Worm (Caenorhabditis elegans) whole organism, L1 larva: Measurements from ENCODE around the gene nrsn-1.
A peak's percentile ranks its signal among the peaks of the same experiment; 100 is the strongest.

Source experiments
- C34B4.2 ChIP-seq: sonication (generic microtip); optimal IDR thresholded peaks from 2 replicates; lab custom pipeline; 2017; ENCODE audit warnings: mild to moderate bottlenecking, missing genetic modification characterization, missing compliant biosample characterization
- Y116A8C.19 ChIP-seq: sonication (generic microtip); optimal IDR thresholded peaks from 2 replicates; lab custom pipeline; 2016; ENCODE audit warnings: missing compliant biosample characterization, missing genetic modification characterization, borderline replicate concordance
- aha-1 ChIP-seq: fragments of 150-350 bp; optimal IDR thresholded peaks from 2 replicates; lab custom pipeline; 2014; ENCODE audit warnings: missing biosample characterization, missing genetic modification characterization
- ama-1 ChIP-seq: fragments of 150-350 bp; optimal IDR thresholded peaks from 2 replicates; lab custom pipeline; 2014
- blmp-1 ChIP-seq: fragments of 150-350 bp; optimal IDR thresholded peaks from 2 replicates; lab custom pipeline; 2014; ENCODE audit warnings: missing biosample characterization, missing genetic modification characterization
- ceh-63 ChIP-seq: fragments of 200-800 bp; sonication (Bioruptor generic); optimal IDR thresholded peaks from 2 replicates; lab custom pipeline; 2018; ENCODE audit warnings: mild to moderate bottlenecking, missing genetic modification characterization, missing compliant biosample characterization
- ceh-90 ChIP-seq: sonication (generic microtip); optimal IDR thresholded peaks from 2 replicates; lab custom pipeline; 2016; ENCODE audit warnings: missing genetic modification characterization, missing compliant biosample characterization
- ces-1 ChIP-seq: fragments of 150-350 bp; optimal IDR thresholded peaks from 2 replicates; lab custom pipeline; 2014; ENCODE audit warnings: missing biosample characterization, missing genetic modification reagents, missing genetic modification characterization
- efl-1 ChIP-seq, 4 experiments: fragments of 150-350 bp; optimal IDR thresholded peaks in 3 of 4; peaks in 1 of 4; 1 replicate in 1 of 4; 2 replicates in 3 of 4; lab custom pipeline; 2014; ENCODE audit warnings: missing biosample characterization in 2 of 4, missing genetic modification characterization in 2 of 4, missing genetic modification reagents in 2 of 4
- egl-27 ChIP-seq, 2 experiments: fragments of 150-350 bp in 1 of 2; sonication (generic microtip); optimal IDR thresholded peaks; 3 replicates each; lab custom pipeline; 2017 to 2018; ENCODE audit warnings: missing biosample characterization in 2 of 2, missing genetic modification characterization in 2 of 2, missing genetic modification reagents in 2 of 2
- grh-1 ChIP-seq: fragments of 200-800 bp; sonication (Bioruptor generic); IDR thresholded peaks from 2 replicates; pipeline ENCODE4 v1.3.6; 2022; ENCODE audit warnings: missing genetic modification reagents, missing genetic modification characterization, missing compliant biosample characterization
- hlh-17 ChIP-seq: fragments of 200-800 bp; sonication (Bioruptor generic); optimal IDR thresholded peaks from 2 replicates; lab custom pipeline; 2018; ENCODE audit warnings: missing genetic modification characterization, mild to moderate bottlenecking, missing compliant biosample characterization, moderate library complexity, borderline replicate concordance
- isw-1 ChIP-seq: fragments of 200-800 bp; sonication (Bioruptor generic); IDR thresholded peaks from 2 replicates; pipeline ENCODE4 v1.3.6; 2022; ENCODE audit warnings: missing genetic modification characterization, missing compliant biosample characterization
- lin-13 ChIP-seq: fragments of 150-350 bp; optimal IDR thresholded peaks from 2 replicates; lab custom pipeline; 2014; ENCODE audit warnings: missing biosample characterization, missing genetic modification reagents, missing genetic modification characterization
- lin-14 ChIP-seq: fragments of 200-800 bp; sonication (Bioruptor generic); optimal IDR thresholded peaks from 2 replicates; lab custom pipeline; 2018; ENCODE audit warnings: mild to moderate bottlenecking, missing genetic modification characterization, moderate library complexity, missing compliant biosample characterization
- lin-35 ChIP-seq, 2 experiments: fragments of 150-350 bp; optimal IDR thresholded peaks; 2 replicates each; lab custom pipeline; 2014; ENCODE audit warnings: missing biosample characterization in 2 of 2, missing genetic modification characterization in 2 of 2, missing genetic modification reagents in 2 of 2
- lin-39 ChIP-seq: fragments of 150-350 bp; optimal IDR thresholded peaks from 2 replicates; lab custom pipeline; 2014; ENCODE audit warnings: missing biosample characterization, missing genetic modification reagents, missing genetic modification characterization
- lsy-2 ChIP-seq, 2 experiments: fragments of 150-350 bp; optimal IDR thresholded peaks; 2 replicates each; lab custom pipeline; 2014; ENCODE audit warnings: missing biosample characterization in 2 of 2, missing genetic modification characterization in 2 of 2
- mab-9 ChIP-seq: fragments of 200-800 bp; sonication (Bioruptor generic); IDR thresholded peaks from 2 replicates; pipeline ENCODE4 v1.3.6; 2022; ENCODE audit warnings: missing genetic modification reagents, missing genetic modification characterization, missing compliant biosample characterization
- mdl-1 ChIP-seq, 2 experiments: fragments of 150-350 bp; optimal IDR thresholded peaks; 2 replicates each; lab custom pipeline; 2014 to 2017; ENCODE audit warnings: missing biosample characterization in 2 of 2, missing genetic modification characterization in 2 of 2, inconsistent platforms in 1 of 2
- mef-2 ChIP-seq: fragments of 150-350 bp; optimal IDR thresholded peaks from 2 replicates; lab custom pipeline; 2014; ENCODE audit warnings: missing biosample characterization, missing genetic modification characterization
- nhr-12 ChIP-seq: sonication (generic microtip); optimal IDR thresholded peaks from 2 replicates; lab custom pipeline; 2017; ENCODE audit warnings: missing biosample characterization, missing genetic modification characterization
- nhr-19 ChIP-seq: fragments of 200-800 bp; sonication (Bioruptor generic); conservative IDR thresholded peaks from 2 replicates; pipeline ENCODE4 v1.3.6; 2022; ENCODE audit warnings: missing genetic modification characterization, missing compliant biosample characterization
- nhr-71 ChIP-seq: sonication (generic microtip); optimal IDR thresholded peaks from 2 replicates; lab custom pipeline; 2016; ENCODE audit warnings: mild to moderate bottlenecking, missing genetic modification characterization, moderate library complexity, missing compliant biosample characterization
- nhr-77 ChIP-seq: fragments of 150-350 bp; optimal IDR thresholded peaks from 2 replicates; lab custom pipeline; 2014; ENCODE audit warnings: missing biosample characterization, missing genetic modification characterization
- nhr-85 ChIP-seq: sonication (generic microtip); peaks from one replicate; lab custom pipeline; 2016; ENCODE audit warnings: missing genetic modification characterization, inconsistent platforms, missing compliant biosample characterization
- pqm-1 ChIP-seq: sonication (generic microtip); optimal IDR thresholded peaks from 3 replicates; lab custom pipeline; 2017; ENCODE audit warnings: missing biosample characterization, missing genetic modification characterization
- rnt-1 ChIP-seq: sonication (generic microtip); optimal IDR thresholded peaks from 2 replicates; lab custom pipeline; 2016; ENCODE audit warnings: mild to moderate bottlenecking, missing genetic modification characterization, moderate library complexity, missing compliant biosample characterization
- unc-130 ChIP-seq: fragments of 150-350 bp; optimal IDR thresholded peaks from 2 replicates; lab custom pipeline; 2017; ENCODE audit warnings: missing biosample characterization, missing genetic modification characterization, inconsistent platforms
- unc-30 ChIP-seq: sonication (generic microtip); optimal IDR thresholded peaks from 2 replicates; lab custom pipeline; 2017; ENCODE audit warnings: missing biosample characterization, missing genetic modification characterization
- unc-86 ChIP-seq: sonication (generic microtip); optimal IDR thresholded peaks from 2 replicates; lab custom pipeline; 2016; ENCODE audit warnings: missing genetic modification characterization, missing compliant biosample characterization
- unc-98 ChIP-seq: fragments of 200-800 bp; sonication (Bioruptor generic); IDR thresholded peaks from 2 replicates; pipeline ENCODE4 v1.3.6; 2022; ENCODE audit warnings: missing genetic modification characterization, missing compliant biosample characterization
- xbp-1 ChIP-seq: sonication (generic microtip); optimal IDR thresholded peaks from 2 replicates; lab custom pipeline; 2016; ENCODE audit warnings: missing genetic modification characterization, missing compliant biosample characterization
- zip-4 ChIP-seq: fragments of 200-800 bp; sonication (Bioruptor generic); optimal IDR thresholded peaks from 2 replicates; lab custom pipeline; 2018; ENCODE audit warnings: mild to moderate bottlenecking, missing genetic modification characterization, moderate library complexity, missing compliant biosample characterization

The nrsn-1 gene

ce11 chrV:3682553-3682952 lies 33.2 kb downstream of the nrsn-1 start, which contains the start of gene W08A12.3:
Gene W08A12.3, plus strand, starts transcription at chrV:3682853.
- peak; percentile 5 for TF ChIP-seq nhr-85 (tag; lab: Kevin White, UChicago)
- no peak for TF ChIP-seq ceh-63 (GFP tag; lab: Kevin White, UChicago)
- TF ChIP-seq nhr-71, result no peak
- TF ChIP-seq blmp-1, result peak; percentile 21
- TF ChIP-seq Y116A8C.19, result no peak

- TF ChIP-seq lin-14 (peak; percentile 17), xbp-1 (no peak), zip-4 (GFP tag; lab: Kevin White, UChicago) (no peak), unc-130 (no peak), ceh-90 (tag; lab: Kevin White, UChicago) (no peak), hlh-17 (GFP tag; lab: Kevin White, UChicago) (no peak), nhr-85 (tag; lab: Kevin White, UChicago) (no peak), nhr-19 (GFP tag; lab: Robert Waterston, UW) (no peak), nhr-12 (tag; lab: Kevin White, UChicago) (no peak)
Observed at ce11 chrV:3678513-3678912, 37.3 kb downstream of the nrsn-1 start.

DNA sequence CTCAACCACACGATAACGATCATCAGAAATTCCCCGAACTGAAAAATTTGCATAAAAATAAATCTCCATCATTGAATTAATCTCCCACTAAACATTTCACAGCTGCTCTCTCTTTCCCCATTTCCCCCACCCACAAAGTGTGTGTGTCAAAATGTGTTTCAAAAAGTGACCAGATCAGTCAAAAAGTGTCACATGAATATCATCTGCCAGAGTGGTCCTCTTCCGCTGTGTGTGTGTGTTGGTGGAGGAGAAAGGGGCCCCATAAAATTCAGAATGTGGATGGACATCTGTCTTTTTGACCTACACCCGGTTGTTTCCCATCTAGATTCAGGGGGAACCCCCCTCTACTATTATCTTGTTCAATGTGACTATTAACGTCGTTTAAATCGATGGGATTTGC lies 38.6 kb downstream of the nrsn-1 start:
- TF ChIP-seq lsy-2 (tag; optimal IDR thresholded peaks at IDR 0.05; lab: Kevin White, UChicago) (peak; percentile 23 to 33), nhr-19 (GFP tag; lab: Robert Waterston, UW) (peak; percentile 44; the same call in 1 of the 2 replicates), lin-14 (peak; percentile 89), rnt-1 (peak; percentile 57), ama-1 (lab: Kevin White, UChicago) (no peak), unc-30 (tag; lab: Kevin White, UChicago) (no peak), efl-1 (optimal IDR thresholded peaks at IDR 0.05; lab: Kevin White, UChicago) (no peak), efl-1 (GFP tag; optimal IDR thresholded peaks at IDR 0.05 in 1 of 2; lab: Kevin White, UChicago) (peak in 1 of 2 experiments; percentile 64), unc-130 (peak; percentile 42)

DNA sequence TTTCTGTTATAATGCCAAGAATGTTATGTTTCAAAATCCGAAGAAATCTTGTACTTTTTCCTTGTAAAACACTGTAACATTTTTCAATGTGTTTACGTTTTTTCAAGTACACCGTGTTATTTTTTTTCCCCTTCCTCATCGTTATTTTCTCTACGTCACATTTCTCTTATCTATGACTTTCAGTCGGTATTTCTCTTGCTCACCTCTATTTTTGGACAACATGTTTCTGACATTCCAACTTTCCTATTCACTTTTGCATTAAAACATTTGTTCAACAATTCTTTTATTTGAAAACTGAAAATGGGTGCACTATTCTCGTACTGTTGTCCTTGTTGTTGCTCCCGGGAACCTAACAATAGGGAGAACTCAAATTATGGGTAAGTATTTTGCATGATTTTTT lies 42.7 kb downstream of the nrsn-1 start, which contains the start of gene pals-33:
pals-33 (plus strand) TSS at position 301 of the 400 bp plus-strand sequence.
- TF ChIP-seq isw-1 (GFP tag; lab: Robert Waterston, UW) (no peak), grh-1 (GFP tag; lab: Robert Waterston, UW) (no peak), lin-35 (GFP tag; optimal IDR thresholded peaks at IDR 0.05; lab: Kevin White, UChicago) (no peak), pqm-1 (tag; lab: Kevin White, UChicago) (no peak), unc-98 (no peak), egl-27 (tag; optimal IDR thresholded peaks at IDR 0.05; lab: Kevin White, UChicago) (no peak), mef-2 (tag; lab: Kevin White, UChicago) (no peak), aha-1 (tag; lab: Kevin White, UChicago) (no peak), mab-9 (GFP tag; lab: Robert Waterston, UW) (no peak)

DNA sequence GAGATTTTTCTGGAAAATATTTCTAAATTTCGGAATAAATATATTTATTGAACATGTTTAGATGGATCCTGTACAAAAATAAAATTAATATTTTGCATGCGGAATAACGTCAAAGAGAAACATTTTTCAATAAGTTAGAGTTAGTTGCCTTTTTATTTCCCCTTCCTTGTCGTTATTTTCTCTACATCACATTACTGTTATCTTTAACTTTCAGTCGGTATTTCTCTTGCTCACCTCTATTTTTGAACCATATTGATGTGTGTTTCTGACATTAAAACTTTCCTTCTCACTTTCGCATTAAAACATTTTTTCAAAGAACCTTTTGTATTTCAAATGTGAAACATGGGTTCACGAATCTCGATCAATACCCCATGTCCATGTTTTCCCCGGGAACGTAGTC lies 45.3 kb downstream of the nrsn-1 start, which contains the start of gene Y39H10B.3:
Y39H10B.3 (plus strand) TSS at position 301 of the 400 bp plus-strand sequence.
- no peak for TF ChIP-seq unc-86 (tag; lab: Kevin White, UChicago)
- TF ChIP-seq lin-13 (GFP tag; lab: Kevin White, UChicago), result no peak
- TF ChIP-seq nhr-77 (tag; lab: Kevin White, UChicago), result no peak
- no peak for TF ChIP-seq mdl-1 (tag; optimal IDR thresholded peaks at IDR 0.05; lab: Kevin White, UChicago)
- TF ChIP-seq ces-1, result no peak
- TF ChIP-seq Y116A8C.19, result no peak
- no peak for TF ChIP-seq C34B4.2 (tag; lab: Kevin White, UChicago)
- TF ChIP-seq ama-1 (lab: Kevin White, UChicago), result no peak
- TF ChIP-seq lin-39, result no peak
- no peak for TF ChIP-seq unc-30 (tag; lab: Kevin White, UChicago)
